Worm (Caenorhabditis elegans) whole organism, late embryonic: ENCODE results near the gene sec-10.

ENCODE experiments used
- T23F11.4 ChIP-seq: fragments of 200-800 bp; sonication (Bioruptor generic); optimal IDR thresholded peaks from 2 replicates; lab custom pipeline; 2018; ENCODE audit warnings: mild to moderate bottlenecking, missing genetic modification characterization, missing compliant biosample characterization
- dmd-4 ChIP-seq: sonication (generic microtip); optimal IDR thresholded peaks from 2 replicates; lab custom pipeline; 2016; ENCODE audit warnings: borderline replicate concordance, missing genetic modification characterization, missing compliant biosample characterization
- fkh-10 ChIP-seq: fragments of 150-350 bp; optimal IDR thresholded peaks from 2 replicates; lab custom pipeline; 2014; ENCODE audit warnings: missing biosample characterization, missing genetic modification reagents, missing genetic modification characterization
- hlh-13 ChIP-seq: fragments of 200-800 bp; sonication (Bioruptor generic); optimal IDR thresholded peaks from 2 replicates; lab custom pipeline; 2018; ENCODE audit warnings: mild to moderate bottlenecking, missing genetic modification characterization, missing compliant biosample characterization
- pag-3 ChIP-seq: sonication (generic microtip); optimal IDR thresholded peaks from 2 replicates; lab custom pipeline; 2016; ENCODE audit warnings: missing compliant biosample characterization, missing genetic modification characterization, borderline replicate concordance
- pha-4 ChIP-seq: fragments of 150-350 bp; optimal IDR thresholded peaks from 2 replicates; lab custom pipeline; 2018; ENCODE audit warnings: missing biosample characterization, missing genetic modification reagents, missing genetic modification characterization
- tbx-2 ChIP-seq: sonication (generic microtip); optimal IDR thresholded peaks from 2 replicates; lab custom pipeline; 2016; ENCODE audit warnings: missing genetic modification characterization, missing compliant biosample characterization

DNA sequence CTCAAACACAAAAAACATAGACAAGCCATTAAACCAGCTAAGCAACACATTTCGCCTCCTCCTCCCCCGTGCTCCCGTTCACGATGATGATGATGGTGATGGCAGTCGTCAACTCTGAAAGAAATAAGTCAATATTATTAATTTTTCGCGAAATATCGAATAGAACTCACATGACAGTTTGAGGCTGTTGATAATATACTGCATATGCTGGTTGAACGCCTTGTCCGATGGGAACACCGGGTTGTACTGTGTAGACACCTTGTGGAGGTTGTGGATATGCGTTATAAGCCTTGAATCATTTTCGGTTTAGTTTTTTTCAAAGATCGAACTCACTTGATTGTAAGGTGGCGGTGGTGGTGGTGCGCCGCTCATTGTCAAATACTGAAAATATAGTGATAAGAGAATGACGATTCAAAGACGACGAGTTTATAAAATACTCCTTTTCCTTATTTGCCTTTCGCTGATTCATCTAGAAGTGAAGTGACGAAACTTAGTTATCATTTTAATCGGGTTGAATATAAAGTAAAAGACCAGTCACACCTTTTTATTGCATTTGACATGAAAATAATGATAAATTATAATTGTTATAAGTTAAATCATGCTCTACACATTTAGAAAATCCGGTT lies 9.6 kb upstream of the sec-10 start, which contains the start of gene C33H5.13:
- TF ChIP-seq dmd-4, result no peak
- no peak for TF ChIP-seq fkh-10
- no peak for TF ChIP-seq T23F11.4
- no peak for TF ChIP-seq pag-3
- no peak for TF ChIP-seq pha-4 (tag; lab: Kevin White, UChicago)
- TF ChIP-seq hlh-13 (GFP tag; lab: Kevin White, UChicago), result no peak
- no peak for TF ChIP-seq tbx-2 (tag; lab: Kevin White, UChicago)
